Fruit fly (Drosophila melanogaster) whole organism, embryonic: ENCODE data around the gene CG32187.

Experiments
- Blimp-1 ChIP-seq: fragments of 200-800 bp; sonication (Bioruptor generic); optimal IDR thresholded peaks from 3 replicates; lab custom pipeline; 2018; ENCODE audit warnings: missing biosample characterization, missing genetic modification characterization, mild to moderate bottlenecking, moderate library complexity, missing genetic modification reagents
- CG10274 ChIP-seq: fragments of 200-800 bp; sonication (Bioruptor generic); optimal IDR thresholded peaks from 3 replicates; lab custom pipeline; 2017; ENCODE audit warnings: missing biosample characterization, mild to moderate bottlenecking, missing genetic modification characterization
- CG1233 ChIP-seq: fragments of 200-800 bp; sonication (Bioruptor generic); optimal IDR thresholded peaks from 4 replicates; lab custom pipeline; 2018; ENCODE audit warnings: missing biosample characterization, mild to moderate bottlenecking, missing genetic modification characterization
- CG13287 ChIP-seq: fragments of 200-800 bp; sonication (Bioruptor generic); IDR thresholded peaks from 2 replicates; pipeline ENCODE4 v1.3.6; 2022; ENCODE audit warnings: missing biosample characterization, missing genetic modification characterization; ENCODE audit not compliant: partially characterized antibody
- CG13624 ChIP-seq: fragments of 200-800 bp; sonication (Bioruptor generic); optimal IDR thresholded peaks from 2 replicates; lab custom pipeline; 2016; ENCODE audit warnings: missing biosample characterization, missing genetic modification characterization
- CG1529 ChIP-seq: fragments of 200-800 bp; sonication (Bioruptor generic); optimal IDR thresholded peaks from 3 replicates; lab custom pipeline; 2018; ENCODE audit warnings: missing biosample characterization, missing genetic modification characterization
- CG17568 ChIP-seq: fragments of 200-800 bp; sonication (Bioruptor generic); optimal IDR thresholded peaks from 2 replicates; lab custom pipeline; 2018; ENCODE audit warnings: missing biosample characterization, mild to moderate bottlenecking, missing genetic modification characterization, moderate library complexity
- CG17802 ChIP-seq: fragments of 200-800 bp; sonication (Bioruptor generic); optimal IDR thresholded peaks from 2 replicates; lab custom pipeline; 2018; ENCODE audit warnings: missing biosample characterization, mild to moderate bottlenecking, missing genetic modification characterization, moderate library complexity
- CG18262 ChIP-seq: fragments of 200-800 bp; optimal IDR thresholded peaks from 3 replicates; lab custom pipeline; 2019; ENCODE audit warnings: missing biosample characterization, mild to moderate bottlenecking, missing genetic modification characterization, moderate library complexity
- CG18476 ChIP-seq: fragments of 200-800 bp; sonication (Bioruptor generic); optimal IDR thresholded peaks from 2 replicates; lab custom pipeline; 2016; ENCODE audit warnings: missing biosample characterization, mild to moderate bottlenecking, missing genetic modification characterization
- CG2120 ChIP-seq: fragments of 200-800 bp; sonication (Bioruptor generic); optimal IDR thresholded peaks from 3 replicates; lab custom pipeline; 2016; ENCODE audit warnings: missing biosample characterization, missing genetic modification characterization
- CG4424 ChIP-seq: fragments of 200-800 bp; sonication (Bioruptor generic); optimal IDR thresholded peaks from 3 replicates; lab custom pipeline; 2016; ENCODE audit warnings: missing biosample characterization, missing genetic modification characterization
- CG4820 ChIP-seq: fragments of 200-800 bp; sonication (Bioruptor generic); optimal IDR thresholded peaks from 3 replicates; lab custom pipeline; 2016; ENCODE audit warnings: missing biosample characterization, missing genetic modification characterization
- CG6689 ChIP-seq: fragments of 200-800 bp; sonication (Bioruptor generic); IDR thresholded peaks from 2 replicates; pipeline ENCODE4 v1.3.6; 2022; ENCODE audit warnings: missing biosample characterization, missing genetic modification characterization
- CG6791 ChIP-seq: fragments of 200-800 bp; sonication (Bioruptor generic); IDR thresholded peaks from 3 replicates; pipeline ENCODE4 v1.3.6; 2022; ENCODE audit warnings: missing biosample characterization, missing genetic modification characterization; ENCODE audit not compliant: partially characterized antibody
- CG7372 ChIP-seq: fragments of 200-800 bp; sonication (Bioruptor generic); IDR thresholded peaks from 2 replicates; pipeline ENCODE4 v1.3.6; 2022; ENCODE audit warnings: missing biosample characterization, missing genetic modification characterization
- CG7556 ChIP-seq: fragments of 200-800 bp; sonication (Bioruptor generic); optimal IDR thresholded peaks from 2 replicates; lab custom pipeline; 2017; ENCODE audit warnings: missing biosample characterization, mild to moderate bottlenecking, missing genetic modification characterization
- CG9932 ChIP-seq: fragments of 200-800 bp; sonication (Bioruptor generic); IDR thresholded peaks from 2 replicates; pipeline ENCODE4 v1.3.6; 2022; ENCODE audit warnings: missing biosample characterization, missing genetic modification characterization
- Dp ChIP-seq: fragments of 200-800 bp; sonication (Bioruptor generic); optimal IDR thresholded peaks from 2 replicates; lab custom pipeline; 2018; ENCODE audit warnings: missing biosample characterization, mild to moderate bottlenecking, missing genetic modification characterization, moderate library complexity
- Hand ChIP-seq: fragments of 200-800 bp; sonication (Bioruptor generic); optimal IDR thresholded peaks from 2 replicates; lab custom pipeline; 2017; ENCODE audit warnings: mild to moderate bottlenecking, missing biosample characterization, missing genetic modification reagents, missing genetic modification characterization
- Hey ChIP-seq: fragments of 200-800 bp; sonication (Bioruptor generic); optimal IDR thresholded peaks from 3 replicates; lab custom pipeline; 2018; ENCODE audit warnings: missing biosample characterization, mild to moderate bottlenecking, missing genetic modification characterization
- HmgZ ChIP-seq: fragments of 200-800 bp; sonication (Bioruptor generic); optimal IDR thresholded peaks from 2 replicates; lab custom pipeline; 2018; ENCODE audit warnings: missing biosample characterization, mild to moderate bottlenecking, missing genetic modification characterization
- MESR4 ChIP-seq: fragments of 200-800 bp; sonication (Bioruptor generic); optimal IDR thresholded peaks from 2 replicates; lab custom pipeline; 2018; ENCODE audit warnings: missing biosample characterization, mild to moderate bottlenecking, missing genetic modification characterization, moderate library complexity
- Nf-YB ChIP-seq: fragments of 200-800 bp; sonication (Bioruptor generic); optimal IDR thresholded peaks from 3 replicates; lab custom pipeline; 2019; ENCODE audit warnings: missing biosample characterization, mild to moderate bottlenecking, missing genetic modification characterization, moderate library complexity
- Oli ChIP-seq: fragments of 200-800 bp; sonication (Bioruptor generic); optimal IDR thresholded peaks from 2 replicates; lab custom pipeline; 2018; ENCODE audit warnings: missing biosample characterization, mild to moderate bottlenecking, missing genetic modification characterization, moderate library complexity
- Pdp1 ChIP-seq, 2 experiments: fragments of 200-800 bp; sonication (Bioruptor generic); optimal IDR thresholded peaks; 3 replicates each; lab custom pipeline; 2016; ENCODE audit warnings: missing biosample characterization in 2 of 2, missing genetic modification characterization in 2 of 2, mild to moderate bottlenecking in 1 of 2, moderate library complexity in 1 of 2
- Rx ChIP-seq: fragments of 200-800 bp; sonication (Bioruptor generic); IDR thresholded peaks from 2 replicates; pipeline ENCODE4 v1.3.6; 2022; ENCODE audit warnings: missing biosample characterization, missing genetic modification characterization
- Sox102F ChIP-seq: fragments of 200-800 bp; sonication (Bioruptor generic); optimal IDR thresholded peaks from 2 replicates; lab custom pipeline; 2018; ENCODE audit warnings: missing biosample characterization, mild to moderate bottlenecking, missing genetic modification characterization, moderate library complexity
- TFAM ChIP-seq: fragments of 200-800 bp; sonication (Bioruptor generic); optimal IDR thresholded peaks from 2 replicates; lab custom pipeline; 2017; ENCODE audit warnings: missing biosample characterization, missing genetic modification characterization, inconsistent platforms
- Usf ChIP-seq: fragments of 200-800 bp; sonication (Bioruptor generic); optimal IDR thresholded peaks from 2 replicates; lab custom pipeline; 2017; ENCODE audit warnings: missing genotype, missing biosample characterization, missing genetic modification characterization
- cas ChIP-seq: fragments of 200-800 bp; sonication (Bioruptor generic); IDR thresholded peaks from 2 replicates; pipeline ENCODE4 v1.3.6; 2022; ENCODE audit warnings: missing biosample characterization, missing genetic modification characterization
- croc ChIP-seq: fragments of 200-800 bp; sonication (Bioruptor generic); conservative IDR thresholded peaks from 3 replicates; pipeline ENCODE4 v1.3.6; 2022; ENCODE audit warnings: missing biosample characterization, missing genetic modification characterization
- en ChIP-seq: fragments of 200-800 bp; sonication (Bioruptor generic); optimal IDR thresholded peaks from 2 replicates; lab custom pipeline; 2016; ENCODE audit warnings: missing biosample characterization, missing genetic modification characterization
- fu2 ChIP-seq: fragments of 200-800 bp; sonication (Bioruptor generic); optimal IDR thresholded peaks from 2 replicates; lab custom pipeline; 2016; ENCODE audit warnings: missing biosample characterization, missing genetic modification characterization
- gem ChIP-seq: fragments of 200-800 bp; sonication (Bioruptor generic); optimal IDR thresholded peaks from 2 replicates; lab custom pipeline; 2019; ENCODE audit warnings: missing biosample characterization, mild to moderate bottlenecking, missing genetic modification characterization, moderate library complexity
- klu ChIP-seq: fragments of 200-800 bp; sonication (Bioruptor generic); IDR thresholded peaks from 2 replicates; pipeline ENCODE4 v1.3.6; 2022; ENCODE audit warnings: missing biosample characterization, missing genetic modification characterization
- lilli ChIP-seq: fragments of 200-800 bp; sonication (Bioruptor generic); optimal IDR thresholded peaks from 3 replicates; lab custom pipeline; 2016; ENCODE audit warnings: missing biosample characterization, missing genetic modification characterization
- nmo ChIP-seq: fragments of 200-800 bp; sonication (Bioruptor generic); optimal IDR thresholded peaks from 2 replicates; lab custom pipeline; 2018; ENCODE audit warnings: missing biosample characterization, mild to moderate bottlenecking, missing genetic modification characterization, moderate library complexity
- pzg ChIP-seq: fragments of 200-800 bp; sonication (Bioruptor generic); optimal IDR thresholded peaks from 3 replicates; lab custom pipeline; 2018; ENCODE audit warnings: missing biosample characterization, mild to moderate bottlenecking, missing genetic modification characterization, moderate library complexity
- ranshi ChIP-seq: fragments of 200-800 bp; sonication (Bioruptor generic); IDR thresholded peaks from 2 replicates; pipeline ENCODE4 v1.3.6; 2022; ENCODE audit warnings: missing biosample characterization, missing genetic modification characterization
- repo ChIP-seq: fragments of 200-800 bp; sonication (Bioruptor generic); optimal IDR thresholded peaks from 2 replicates; lab custom pipeline; 2016; ENCODE audit warnings: missing biosample characterization, missing genetic modification characterization
- shn ChIP-seq: fragments of 200-800 bp; sonication (Bioruptor generic); optimal IDR thresholded peaks from 3 replicates; lab custom pipeline; 2016; ENCODE audit warnings: missing biosample characterization, missing genetic modification characterization
- trem ChIP-seq: fragments of 200-800 bp; optimal IDR thresholded peaks from 3 replicates; lab custom pipeline; 2019; ENCODE audit warnings: missing biosample characterization, mild to moderate bottlenecking, missing genetic modification characterization, moderate library complexity
- ttk ChIP-seq: fragments of 200-800 bp; sonication (Bioruptor generic); IDR thresholded peaks from 2 replicates; pipeline ENCODE4 v2.1.2; 2022; ENCODE audit warnings: missing biosample characterization, missing genetic modification characterization
- twi ChIP-seq: fragments of 200-800 bp; optimal IDR thresholded peaks from 2 replicates; lab custom pipeline; 2019; ENCODE audit warnings: missing biosample characterization, mild to moderate bottlenecking, missing genetic modification characterization, moderate library complexity
- unpg ChIP-seq: fragments of 200-800 bp; sonication (Bioruptor generic); optimal IDR thresholded peaks from 3 replicates; lab custom pipeline; 2018; ENCODE audit warnings: missing biosample characterization, mild to moderate bottlenecking, missing genetic modification characterization, moderate library complexity
- usp ChIP-seq: fragments of >200 bp; optimal IDR thresholded peaks from 2 replicates; lab custom pipeline; 2017; ENCODE audit warnings: missing biosample characterization, missing genetic modification characterization
- vfl ChIP-seq: fragments of 200-800 bp; sonication (Bioruptor generic); optimal IDR thresholded peaks from 2 replicates; lab custom pipeline; 2016; ENCODE audit warnings: missing biosample characterization, missing genetic modification characterization
- yki ChIP-seq: fragments of >200 bp; optimal IDR thresholded peaks from 3 replicates; lab custom pipeline; 2018
- z ChIP-seq: fragments of 200-800 bp; sonication (Bioruptor generic); IDR thresholded peaks from 3 replicates; pipeline ENCODE4 v1.3.6; 2022; ENCODE audit warnings: missing biosample characterization, missing genetic modification characterization
- zfh2 ChIP-seq: fragments of 200-800 bp; sonication (Bioruptor generic); optimal IDR thresholded peaks from 2 replicates; lab custom pipeline; 2016; ENCODE audit warnings: missing biosample characterization, missing genetic modification characterization

The CG32187 gene

dm6 chr3L:17804511-17804910 is 1.7 kb downstream of the CG32187 start, which contains the start of gene ais (continued):
- TF ChIP-seq Sox102F (GFP tag; lab: Kevin White, UChicago) (peak; percentile 30), zfh2 (GFP tag; lab: Kevin White, UChicago) (peak; percentile 11), HmgZ (tag; lab: Kevin White, UChicago) (peak; percentile 22), fu2 (GFP tag; lab: Kevin White, UChicago) (no peak), CG18476 (GFP tag; lab: Kevin White, UChicago) (no peak), MESR4 (GFP tag; lab: Kevin White, UChicago) (peak; percentile 18), Nf-YB (GFP tag; lab: Kevin White, UChicago) (no peak), lilli (GFP tag; lab: Kevin White, UChicago) (peak; percentile 54), repo (GFP tag; lab: Kevin White, UChicago) (no peak), nmo (GFP tag; lab: Kevin White, UChicago) (peak; percentile 9), CG13287 (GFP tag; lab: Robert Waterston, UW) (no peak), yki (lab: Kevin White, UChicago) (no peak), shn (no peak), gem (tag; lab: Kevin White, UChicago) (no peak), CG2120 (peak; percentile 50), Dp (GFP tag; lab: Kevin White, UChicago) (peak; percentile 42), Pdp1 (GFP tag; optimal IDR thresholded peaks at IDR 0.05; lab: Kevin White, UChicago) (peak in 1 of 2 experiments; percentile 21), Hey (tag; lab: Kevin White, UChicago) (no peak), CG13624 (GFP tag; lab: Kevin White, UChicago) (peak; percentile 26), Blimp-1 (GFP tag; lab: Kevin White, UChicago) (no peak), trem (tag; lab: Kevin White, UChicago) (peak; percentile 55), klu (GFP tag; lab: Robert Waterston, UW) (no peak), pzg (GFP tag; lab: Kevin White, UChicago) (peak; percentile 38), z (GFP tag; lab: Robert Waterston, UW) (no peak), CG1529 (GFP tag; lab: Kevin White, UChicago) (no peak), CG9932 (peak; percentile 62)

- TF ChIP-seq CG6689 (GFP tag; lab: Robert Waterston, UW) (no peak), CG6791 (GFP tag; lab: Robert Waterston, UW) (no peak), cas (GFP tag; lab: Robert Waterston, UW) (no peak), Usf (GFP tag; lab: Kevin White, UChicago) (no peak), Rx (GFP tag; lab: Robert Waterston, UW) (no peak), CG4820 (peak; percentile 7), shn (peak; percentile 52), CG7372 (GFP tag; lab: Robert Waterston, UW) (no peak), ttk (no peak), Oli (tag; lab: Kevin White, UChicago) (no peak), CG10274 (GFP tag; lab: Kevin White, UChicago) (no peak), CG7556 (GFP tag; lab: Kevin White, UChicago) (no peak), CG4424 (peak; percentile 33), HmgZ (tag; lab: Kevin White, UChicago) (peak; percentile 83), CG18262 (tag; lab: Kevin White, UChicago) (no peak), Hand (no peak), vfl (GFP tag; lab: Kevin White, UChicago) (peak; percentile 29), TFAM (GFP tag; lab: Kevin White, UChicago) (no peak), ranshi (GFP tag; lab: Robert Waterston, UW) (0 out of 2 replicates have a peak, but pooled peaks have one; percentile 14), CG17802 (tag; lab: Kevin White, UChicago) (no peak), twi (tag; lab: Kevin White, UChicago) (peak; percentile 27), en (GFP tag; lab: Kevin White, UChicago) (no peak), usp (GFP tag; lab: Kevin White, UChicago) (no peak), CG17568 (GFP tag; lab: Kevin White, UChicago) (no peak), croc (GFP tag; lab: Robert Waterston, UW) (no peak), unpg (GFP tag; lab: Kevin White, UChicago) (no peak), CG1233 (GFP tag; lab: Kevin White, UChicago) (peak; percentile 8)
Observed at dm6 chr3L:17802107-17802506, 4.1 kb downstream of the CG32187 start, which contains the start of gene NUCB1. Gene NUCB1 (minus strand): TSS chr3L:17802279.
